Worm (Caenorhabditis elegans): ENCODE measurements around the gene fbxa-138.
"Not testable (repeated sequence)": the region's sequence is repeated elsewhere in the genome, so short reads cannot be mapped to it uniquely, and the experiment has no call there.

ce11 chrIII:1377903-1378302, 6.1 kb downstream of the fbxa-138 start, which contains the start of gene pals-40:
- not testable (repeated sequence) for TF ChIP-seq unc-86 (tag; optimal IDR thresholded peaks at IDR 0.05); dsc-1 (tag; optimal IDR thresholded peaks at IDR 0.05); unc-62 (GFP tag; optimal IDR thresholded peaks at IDR 0.05); lin-35 (GFP tag; optimal IDR thresholded peaks at IDR 0.05); fkh-4 (tag; optimal IDR thresholded peaks at IDR 0.05; ENCODE audit: borderline replicate concordance)
